Worm (Caenorhabditis elegans) whole organism, mixed stage, embryonic: Measurements from ENCODE around the gene ifta-1.
A peak's percentile ranks its signal among the peaks of the same experiment; 100 is the strongest.

Experiments
- M03D4.4 ChIP-seq: sonication (generic microtip); optimal IDR thresholded peaks from 2 replicates; lab custom pipeline; 2017; ENCODE audit warnings: mild to moderate bottlenecking, missing genetic modification characterization, missing compliant biosample characterization
- bed-3 ChIP-seq: fragments of 200-800 bp; sonication (Bioruptor generic); optimal IDR thresholded peaks from 3 replicates; lab custom pipeline; 2018; ENCODE audit warnings: mild to moderate bottlenecking, missing genetic modification characterization, moderate library complexity, missing compliant biosample characterization
- blmp-1 ChIP-seq: fragments of 150-350 bp; optimal IDR thresholded peaks from 2 replicates; lab custom pipeline; 2014; ENCODE audit warnings: missing biosample characterization, missing genetic modification characterization
- ceh-39 ChIP-seq: fragments of 150-350 bp; optimal IDR thresholded peaks from 2 replicates; lab custom pipeline; 2014; ENCODE audit warnings: missing biosample characterization, missing genetic modification characterization
- ceh-83 ChIP-seq: fragments of 200-800 bp; sonication (Bioruptor generic); optimal IDR thresholded peaks from 2 replicates; lab custom pipeline; 2018; ENCODE audit warnings: mild to moderate bottlenecking, missing genetic modification characterization, missing compliant biosample characterization
- ces-1 ChIP-seq: fragments of 150-350 bp; optimal IDR thresholded peaks from 2 replicates; lab custom pipeline; 2014; ENCODE audit warnings: missing biosample characterization, missing genetic modification reagents, missing genetic modification characterization
- cnd-1 ChIP-seq: fragments of 200-800 bp; sonication (Bioruptor generic); optimal IDR thresholded peaks from 2 replicates; lab custom pipeline; 2018; ENCODE audit warnings: mild to moderate bottlenecking, missing genetic modification characterization, missing compliant biosample characterization
- drap-1 ChIP-seq: fragments of 200-800 bp; sonication (Bioruptor generic); optimal IDR thresholded peaks from 3 replicates; lab custom pipeline; 2018; ENCODE audit warnings: mild to moderate bottlenecking, missing genetic modification characterization, missing compliant biosample characterization
- elt-1 ChIP-seq: sonication (generic microtip); optimal IDR thresholded peaks from 2 replicates; lab custom pipeline; 2017; ENCODE audit warnings: missing genetic modification characterization, mild to moderate bottlenecking, missing compliant biosample characterization, antibody characterized with exemption, moderate library complexity, borderline replicate concordance; ENCODE audit not compliant: insufficient read depth
- elt-3 ChIP-seq: fragments of 150-350 bp; optimal IDR thresholded peaks from 2 replicates; lab custom pipeline; 2014; ENCODE audit warnings: missing biosample characterization, missing genetic modification characterization
- flh-1 ChIP-seq: fragments of 200-800 bp; sonication (Bioruptor generic); optimal IDR thresholded peaks from 2 replicates; lab custom pipeline; 2018; ENCODE audit warnings: mild to moderate bottlenecking, missing genetic modification characterization, moderate library complexity, missing compliant biosample characterization
- ham-2 ChIP-seq: fragments of 200-800 bp; sonication (Bioruptor generic); optimal IDR thresholded peaks from 2 replicates; lab custom pipeline; 2018; ENCODE audit warnings: mild to moderate bottlenecking, missing genetic modification characterization, missing compliant biosample characterization
- hlh-1 ChIP-seq: fragments of 150-350 bp; optimal IDR thresholded peaks from 2 replicates; lab custom pipeline; 2014; ENCODE audit warnings: missing biosample characterization, missing genetic modification reagents, missing genetic modification characterization
- lin-13 ChIP-seq: fragments of 150-350 bp; optimal IDR thresholded peaks from 2 replicates; lab custom pipeline; 2014; ENCODE audit warnings: missing biosample characterization, missing genetic modification characterization
- lin-32 ChIP-seq: fragments of 200-800 bp; sonication (Bioruptor generic); optimal IDR thresholded peaks from 2 replicates; lab custom pipeline; 2018; ENCODE audit warnings: mild to moderate bottlenecking, missing genetic modification characterization, missing compliant biosample characterization
- lsy-2 ChIP-seq: fragments of 150-350 bp; optimal IDR thresholded peaks from 2 replicates; lab custom pipeline; 2014; ENCODE audit warnings: missing biosample characterization, missing genetic modification characterization
- mab-5 ChIP-seq: fragments of 150-350 bp; optimal IDR thresholded peaks from 2 replicates; lab custom pipeline; 2014; ENCODE audit warnings: missing biosample characterization, missing genetic modification characterization
- mep-1 ChIP-seq: fragments of 150-350 bp; optimal IDR thresholded peaks from 2 replicates; lab custom pipeline; 2017; ENCODE audit warnings: missing biosample characterization, missing genetic modification reagents, missing genetic modification characterization, inconsistent platforms
- mls-2 ChIP-seq: sonication (generic microtip); optimal IDR thresholded peaks from 2 replicates; lab custom pipeline; 2016; ENCODE audit warnings: mild to moderate bottlenecking, missing genetic modification characterization, moderate library complexity, missing compliant biosample characterization
- nhr-12 ChIP-seq: fragments of 150-350 bp; optimal IDR thresholded peaks from 2 replicates; lab custom pipeline; 2014; ENCODE audit warnings: missing biosample characterization, missing genetic modification characterization
- nhr-2 ChIP-seq: fragments of 150-350 bp; optimal IDR thresholded peaks from 2 replicates; lab custom pipeline; 2014; ENCODE audit warnings: missing biosample characterization, missing genetic modification characterization
- nhr-28 ChIP-seq: fragments of 150-350 bp; optimal IDR thresholded peaks from 2 replicates; lab custom pipeline; 2014; ENCODE audit warnings: missing biosample characterization, missing genetic modification characterization
- nhr-76 ChIP-seq: sonication (generic microtip); optimal IDR thresholded peaks from 2 replicates; lab custom pipeline; 2017; ENCODE audit warnings: missing biosample characterization, missing genetic modification characterization
- pha-4 ChIP-seq: fragments of 150-350 bp; optimal IDR thresholded peaks from 2 replicates; lab custom pipeline; 2018; ENCODE audit warnings: missing biosample characterization, missing genetic modification reagents, missing genetic modification characterization
- sem-2 ChIP-seq: fragments of 200-800 bp; sonication (Bioruptor generic); optimal IDR thresholded peaks from 2 replicates; lab custom pipeline; 2018; ENCODE audit warnings: mild to moderate bottlenecking, missing genetic modification characterization, missing compliant biosample characterization
- snpc-4 ChIP-seq: fragments of 150-350 bp; optimal IDR thresholded peaks from 2 replicates; lab custom pipeline; 2014; ENCODE audit warnings: missing biosample characterization, missing genetic modification characterization
- tbx-8 ChIP-seq: fragments of 200-800 bp; sonication (Bioruptor generic); optimal IDR thresholded peaks from 2 replicates; lab custom pipeline; 2018; ENCODE audit warnings: mild to moderate bottlenecking, missing genetic modification characterization, moderate library complexity, missing compliant biosample characterization
- zip-8 ChIP-seq: fragments of 150-350 bp; optimal IDR thresholded peaks from 2 replicates; lab custom pipeline; 2014; ENCODE audit warnings: missing biosample characterization, missing genetic modification characterization
- ztf-11 ChIP-seq: fragments of 150-350 bp; optimal IDR thresholded peaks from 2 replicates; lab custom pipeline; 2014; ENCODE audit warnings: missing biosample characterization, missing genetic modification characterization

Gene ifta-1

DNA sequence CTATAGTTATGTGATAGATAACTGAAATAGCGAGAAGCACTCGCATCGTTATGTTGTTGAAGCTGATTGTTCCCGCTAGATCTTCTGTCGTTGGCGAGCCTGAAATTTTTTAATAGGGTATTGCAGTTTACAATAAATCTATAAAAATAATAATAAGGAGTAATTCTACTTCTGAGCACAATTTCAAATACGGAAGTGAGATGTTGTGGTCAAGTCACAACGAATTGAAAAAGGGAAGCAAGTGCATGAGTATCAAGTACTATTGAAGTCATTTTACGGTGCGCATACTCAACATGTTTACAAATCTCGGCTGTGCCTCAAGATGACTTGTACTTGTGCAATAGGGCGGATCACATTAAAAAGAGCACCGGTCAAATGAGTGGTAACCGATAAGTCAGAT lies 14.1 kb downstream of the ifta-1 start, which contains the start of gene lgx-1:
TSS of gene lgx-1 (minus strand) at position 101 of the 400 bp plus-strand sequence.
- no peak for TF ChIP-seq ceh-83 (GFP tag; lab: Kevin White, UChicago)
- TF ChIP-seq drap-1, result no peak
- TF ChIP-seq mab-5, result no peak

DNA sequence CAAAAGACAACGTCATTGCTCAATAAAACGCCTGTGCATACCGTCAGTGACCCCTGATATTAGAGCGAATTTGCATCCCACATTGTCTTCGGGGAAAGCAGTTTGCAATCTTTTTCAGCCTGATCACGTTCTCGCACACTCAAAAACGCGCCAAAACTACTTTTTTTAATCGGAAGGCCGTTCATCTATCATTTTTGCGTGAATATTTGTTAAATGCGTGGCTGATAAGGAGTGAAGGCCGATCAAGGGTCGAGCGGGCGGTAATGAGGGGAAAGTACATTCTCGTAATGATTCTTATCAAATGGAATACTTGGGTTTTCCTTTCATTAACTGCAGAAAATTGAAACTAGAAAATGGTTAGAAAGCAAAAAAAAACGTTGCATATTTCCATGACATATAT lies 28.3 kb downstream of the ifta-1 start:
- no peak for TF ChIP-seq elt-3 (tag; lab: Kevin White, UChicago)
- TF ChIP-seq nhr-2 (tag; lab: Kevin White, UChicago), result no peak
- no peak for TF ChIP-seq M03D4.4 (tag; lab: Kevin White, UChicago)
- TF ChIP-seq pha-4 (tag; lab: Kevin White, UChicago), result no peak
- TF ChIP-seq mab-5, result no peak
- TF ChIP-seq zip-8, result no peak
- no peak for TF ChIP-seq tbx-8
- TF ChIP-seq blmp-1 (tag; lab: Kevin White, UChicago), result no peak
- TF ChIP-seq flh-1 (GFP tag; lab: Kevin White, UChicago), result no peak
- TF ChIP-seq, all 35 proteins: peak for 0

- TF ChIP-seq cnd-1 (tag; lab: Kevin White, UChicago) (no peak), ces-1 (no peak), flh-1 (GFP tag; lab: Kevin White, UChicago) (no peak), ztf-11 (tag; lab: Kevin White, UChicago) (no peak), snpc-4 (tag; lab: Kevin White, UChicago) (no peak), elt-3 (tag; lab: Kevin White, UChicago) (no peak), lin-13 (tag; lab: Kevin White, UChicago) (no peak), ceh-83 (GFP tag; lab: Kevin White, UChicago) (no peak), zip-8 (no peak), mep-1 (no peak), nhr-12 (no peak), ceh-39 (tag; lab: Kevin White, UChicago) (no peak), pha-4 (tag; lab: Kevin White, UChicago) (no peak)
- TF ChIP-seq, all 35 proteins: peak for 0
Observed at ce11 chrX:5522769-5523601, 29.6 kb downstream of the ifta-1 start, which contains the start of gene mboa-3. Gene mboa-3 (minus strand): TSS chrX:5522819.

DNA sequence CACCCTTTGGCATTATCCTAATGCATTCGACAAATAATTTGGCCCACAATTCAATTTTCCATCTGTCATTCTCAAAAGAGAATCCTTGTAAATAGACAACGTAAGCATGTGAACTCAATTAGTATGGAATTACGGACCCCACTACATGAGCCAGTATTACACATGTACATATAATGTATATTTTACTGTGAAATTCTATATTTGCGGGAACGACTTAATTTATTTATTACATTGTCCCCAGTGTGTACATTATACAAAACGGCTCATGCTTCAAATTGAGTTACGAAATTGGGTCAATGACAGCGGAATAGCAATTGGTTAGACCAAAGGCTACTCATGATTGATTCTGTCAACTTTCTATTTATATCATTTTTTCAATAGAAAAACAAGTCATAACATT lies 33.0 kb downstream of the ifta-1 start:
- TF ChIP-seq mab-5 (no peak), ces-1 (peak; percentile 99)

DNA sequence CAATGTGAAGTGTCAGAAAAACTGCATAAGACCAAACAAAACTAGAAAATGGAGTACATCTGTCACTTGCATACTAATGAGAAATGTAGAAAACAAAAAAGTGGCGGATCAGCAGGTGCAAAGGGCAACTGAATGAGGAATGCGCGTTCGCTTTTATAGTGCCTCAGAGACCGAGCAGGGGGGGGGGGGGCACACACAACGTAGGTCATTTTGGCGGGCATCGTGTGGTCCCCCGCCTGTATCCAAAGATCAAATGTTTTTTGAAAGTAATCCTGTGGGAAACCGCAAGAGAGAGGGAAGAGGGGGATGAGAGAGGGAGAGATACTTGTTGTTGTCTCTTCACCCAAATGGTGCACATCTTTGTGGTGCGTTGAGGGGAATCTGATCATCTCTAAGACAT lies 34.2 kb downstream of the ifta-1 start:
- TF ChIP-seq nhr-2 (tag; lab: Kevin White, UChicago), result peak; percentile 62
- TF ChIP-seq cnd-1 (tag; lab: Kevin White, UChicago), result peak; percentile 42
- TF ChIP-seq lsy-2, result no peak
- TF ChIP-seq elt-3 (tag; lab: Kevin White, UChicago), result no peak
- TF ChIP-seq nhr-28, result no peak
- peak; percentile 56 for TF ChIP-seq mls-2 (tag; lab: Kevin White, UChicago)
- no peak for TF ChIP-seq bed-3 (GFP tag; lab: Kevin White, UChicago)
- no peak for TF ChIP-seq ham-2
- TF ChIP-seq ztf-11 (tag; lab: Kevin White, UChicago), result no peak
- TF ChIP-seq drap-1, result peak; percentile 2
- no peak for TF ChIP-seq nhr-76 (tag; lab: Kevin White, UChicago)
- no peak for TF ChIP-seq M03D4.4 (tag; lab: Kevin White, UChicago)
- no peak for TF ChIP-seq lin-13 (tag; lab: Kevin White, UChicago)
- no peak for TF ChIP-seq blmp-1 (tag; lab: Kevin White, UChicago)
- no peak for TF ChIP-seq sem-2 (GFP tag; lab: Kevin White, UChicago)

ce11 chrX:5517844-5518243 lies 34.7 kb downstream of the ifta-1 start:
- TF ChIP-seq nhr-76 (tag; lab: Kevin White, UChicago), result no peak
- no peak for TF ChIP-seq bed-3 (GFP tag; lab: Kevin White, UChicago)
- no peak for TF ChIP-seq drap-1
- TF ChIP-seq lin-32 (GFP tag; lab: Kevin White, UChicago), result no peak
- no peak for TF ChIP-seq nhr-28
- no peak for TF ChIP-seq ham-2
- no peak for TF ChIP-seq elt-3 (tag; lab: Kevin White, UChicago)
- no peak for TF ChIP-seq sem-2 (GFP tag; lab: Kevin White, UChicago)
- no peak for TF ChIP-seq pha-4 (tag; lab: Kevin White, UChicago)
- TF ChIP-seq mab-5, result no peak
- TF ChIP-seq elt-1 (tag; lab: Kevin White, UChicago), result no peak
- TF ChIP-seq mep-1, result no peak
- no peak for TF ChIP-seq hlh-1 (tag; lab: Kevin White, UChicago)
- no peak for TF ChIP-seq lsy-2
- no peak for TF ChIP-seq snpc-4 (tag; lab: Kevin White, UChicago)
- TF ChIP-seq zip-8, result no peak
- TF ChIP-seq ceh-39 (tag; lab: Kevin White, UChicago), result no peak
